Fruit fly (Drosophila melanogaster) whole organism, embryonic: ENCODE measurements around the gene CG34107.

ENCODE experiments used
- CG10267 ChIP-seq: fragments of 200-800 bp; sonication (Bioruptor generic); optimal IDR thresholded peaks from 2 replicates; lab custom pipeline; 2018; ENCODE audit warnings: missing biosample characterization, mild to moderate bottlenecking, missing genetic modification characterization, moderate library complexity
- CG10565 ChIP-seq: fragments of 200-800 bp; sonication (Bioruptor generic); optimal IDR thresholded peaks from 3 replicates; lab custom pipeline; 2016; ENCODE audit warnings: missing biosample characterization, mild to moderate bottlenecking, missing genetic modification characterization
- CG10959 ChIP-seq: fragments of 200-800 bp; sonication (Bioruptor generic); IDR thresholded peaks from 2 replicates; pipeline ENCODE4 v1.3.6; 2022; ENCODE audit warnings: missing biosample characterization, missing genetic modification characterization
- CG11085 ChIP-seq: fragments of 200-800 bp; sonication (Bioruptor generic); IDR thresholded peaks from 2 replicates; pipeline ENCODE4 v1.3.6; 2022; ENCODE audit warnings: missing biosample characterization, missing genetic modification characterization
- CG11723 ChIP-seq: fragments of 200-800 bp; sonication (Bioruptor generic); optimal IDR thresholded peaks from 2 replicates; lab custom pipeline; 2017; ENCODE audit warnings: missing biosample characterization, mild to moderate bottlenecking, missing genetic modification characterization
- CG13123 ChIP-seq: fragments of 200-800 bp; sonication (Bioruptor generic); optimal IDR thresholded peaks from 2 replicates; lab custom pipeline; 2016; ENCODE audit warnings: missing biosample characterization, missing genetic modification characterization
- CG17612 ChIP-seq: fragments of 200-800 bp; sonication (Bioruptor generic); IDR thresholded peaks from 2 replicates; pipeline ENCODE4 v1.3.6; 2022; ENCODE audit warnings: missing biosample characterization, missing genetic modification characterization
- CG2199 ChIP-seq: fragments of 200-800 bp; sonication (Bioruptor generic); IDR thresholded peaks from 3 replicates; pipeline ENCODE4 v1.3.6; 2022; ENCODE audit warnings: missing biosample characterization, missing genetic modification characterization
- CG2202 ChIP-seq: fragments of 200-800 bp; sonication (Bioruptor generic); optimal IDR thresholded peaks from 2 replicates; lab custom pipeline; 2018; ENCODE audit warnings: missing biosample characterization, mild to moderate bottlenecking, missing genetic modification characterization
- CG2712 ChIP-seq: fragments of 200-800 bp; optimal IDR thresholded peaks from 3 replicates; lab custom pipeline; 2019; ENCODE audit warnings: missing biosample characterization, mild to moderate bottlenecking, missing genetic modification characterization, moderate library complexity
- CG2875 ChIP-seq: fragments of 200-800 bp; sonication (Bioruptor generic); optimal IDR thresholded peaks from 2 replicates; lab custom pipeline; 2017; ENCODE audit warnings: missing biosample characterization, mild to moderate bottlenecking, missing genetic modification characterization, missing genetic modification reagents
- CG30020 ChIP-seq: fragments of 200-800 bp; optimal IDR thresholded peaks from 2 replicates; lab custom pipeline; 2019; ENCODE audit warnings: missing biosample characterization, mild to moderate bottlenecking, missing genetic modification characterization, moderate library complexity
- CG31365 ChIP-seq: fragments of 200-800 bp; sonication (Bioruptor generic); optimal IDR thresholded peaks from 2 replicates; lab custom pipeline; 2018; ENCODE audit warnings: missing biosample characterization, mild to moderate bottlenecking, missing genetic modification characterization
- CG34376 ChIP-seq: fragments of 200-800 bp; sonication (Bioruptor generic); optimal IDR thresholded peaks from 2 replicates; lab custom pipeline; 2018; ENCODE audit warnings: missing biosample characterization, mild to moderate bottlenecking, missing genetic modification characterization
- CG3995 ChIP-seq: fragments of 200-800 bp; sonication (Bioruptor generic); optimal IDR thresholded peaks from 3 replicates; lab custom pipeline; 2016; ENCODE audit warnings: missing biosample characterization, missing genetic modification characterization
- CG43689 ChIP-seq: fragments of 200-800 bp; sonication (Bioruptor generic); IDR thresholded peaks from 2 replicates; pipeline ENCODE4 v1.3.6; 2022; ENCODE audit warnings: missing biosample characterization, missing genetic modification characterization
- CG5245 ChIP-seq: fragments of 200-800 bp; sonication (Bioruptor generic); optimal IDR thresholded peaks from 3 replicates; lab custom pipeline; 2016; ENCODE audit warnings: missing biosample characterization, missing genetic modification characterization
- CG7357 ChIP-seq: fragments of 200-800 bp; sonication (Bioruptor generic); IDR thresholded peaks from 3 replicates; pipeline ENCODE4 v1.3.6; 2022; ENCODE audit warnings: missing biosample characterization, missing genetic modification characterization
- CG8281 ChIP-seq: fragments of 200-800 bp; sonication (Bioruptor generic); optimal IDR thresholded peaks from 2 replicates; lab custom pipeline; 2018; ENCODE audit warnings: missing biosample characterization, mild to moderate bottlenecking, missing genetic modification characterization, moderate library complexity
- CG9817 ChIP-seq: fragments of 200-800 bp; sonication (Bioruptor generic); optimal IDR thresholded peaks from 2 replicates; lab custom pipeline; 2018; ENCODE audit warnings: missing biosample characterization, mild to moderate bottlenecking, missing genetic modification characterization, moderate library complexity
- CoRest ChIP-seq: fragments of 200-800 bp; sonication (Bioruptor generic); optimal IDR thresholded peaks from 3 replicates; lab custom pipeline; 2018; ENCODE audit warnings: missing biosample characterization, mild to moderate bottlenecking, missing genetic modification characterization, moderate library complexity
- E2f2 ChIP-seq: fragments of 200-800 bp; sonication (Bioruptor generic); IDR thresholded peaks from 2 replicates; pipeline ENCODE4 v1.3.6; 2022; ENCODE audit warnings: missing biosample characterization, missing genetic modification characterization
- HLH54F ChIP-seq: fragments of 200-800 bp; sonication (Bioruptor generic); optimal IDR thresholded peaks from 3 replicates; lab custom pipeline; 2016; ENCODE audit warnings: missing biosample characterization, missing genetic modification characterization
- Hey ChIP-seq: fragments of 200-800 bp; sonication (Bioruptor generic); optimal IDR thresholded peaks from 3 replicates; lab custom pipeline; 2018; ENCODE audit warnings: missing biosample characterization, mild to moderate bottlenecking, missing genetic modification characterization
- Hr78 ChIP-seq, 2 experiments: fragments of 200-800 bp in 1 of 2; fragments of >200 bp in 1 of 2; sonication (Bioruptor generic) in 1 of 2; optimal IDR thresholded peaks; 2 replicates each; lab custom pipeline; 2017 to 2019; ENCODE audit warnings: missing biosample characterization in 2 of 2, missing genetic modification characterization in 2 of 2, mild to moderate bottlenecking in 1 of 2, moderate library complexity in 1 of 2
- Hsf ChIP-seq: fragments of 200-800 bp; sonication (Bioruptor generic); optimal IDR thresholded peaks from 3 replicates; lab custom pipeline; 2016; ENCODE audit warnings: missing biosample characterization, missing genetic modification characterization
- Kr ChIP-seq: fragments of 200-800 bp; sonication (Bioruptor generic); optimal IDR thresholded peaks from 2 replicates; lab custom pipeline; 2017; ENCODE audit warnings: missing biosample characterization, mild to moderate bottlenecking, missing genetic modification characterization
- Lim3 ChIP-seq: fragments of 200-800 bp; sonication (Bioruptor generic); IDR thresholded peaks from 2 replicates; pipeline ENCODE4 v1.3.6; 2022; ENCODE audit warnings: missing biosample characterization, missing genetic modification characterization
- MESR4 ChIP-seq: fragments of 200-800 bp; sonication (Bioruptor generic); optimal IDR thresholded peaks from 2 replicates; lab custom pipeline; 2018; ENCODE audit warnings: missing biosample characterization, mild to moderate bottlenecking, missing genetic modification characterization, moderate library complexity
- Max ChIP-seq: fragments of 200-800 bp; sonication (Bioruptor generic); optimal IDR thresholded peaks from 2 replicates; lab custom pipeline; 2016; ENCODE audit warnings: missing biosample characterization, mild to moderate bottlenecking, missing genetic modification characterization
- Mes4 ChIP-seq: fragments of 200-800 bp; sonication (Bioruptor generic); optimal IDR thresholded peaks from 2 replicates; lab custom pipeline; 2016; ENCODE audit warnings: missing biosample characterization, missing genetic modification characterization
- Neu2 ChIP-seq: fragments of 200-800 bp; sonication (Bioruptor generic); optimal IDR thresholded peaks from 3 replicates; lab custom pipeline; 2016; ENCODE audit warnings: missing biosample characterization, missing genetic modification characterization, borderline replicate concordance
- Optix ChIP-seq: fragments of 200-800 bp; sonication (Bioruptor generic); IDR thresholded peaks from 3 replicates; pipeline ENCODE4 v1.3.6; 2022; ENCODE audit warnings: missing biosample characterization, missing genetic modification characterization
- Stat92E ChIP-seq, 3 experiments: fragments of >200 bp in 2 of 3; fragments of 200-800 bp in 1 of 3; sonication (Bioruptor generic) in 1 of 3; optimal IDR thresholded peaks; 2 replicates each; lab custom pipeline; 2017 to 2019; ENCODE audit warnings: missing biosample characterization in 3 of 3, missing genetic modification characterization in 3 of 3, mild to moderate bottlenecking in 1 of 3, moderate library complexity in 1 of 3
- al ChIP-seq: fragments of 200-800 bp; sonication (Bioruptor generic); IDR thresholded peaks from 2 replicates; pipeline ENCODE4 v1.3.6; 2022; ENCODE audit warnings: missing biosample characterization, missing genetic modification characterization
- ato ChIP-seq: fragments of 200-800 bp; sonication (Bioruptor generic); IDR thresholded peaks from 2 replicates; pipeline ENCODE4 v1.3.6; 2022; ENCODE audit warnings: missing biosample characterization, missing genetic modification characterization; ENCODE audit not compliant: partially characterized antibody
- br ChIP-seq: fragments of >200 bp; optimal IDR thresholded peaks from 2 replicates; lab custom pipeline; 2017
- corto ChIP-seq: fragments of 200-800 bp; sonication (Bioruptor generic); optimal IDR thresholded peaks from 2 replicates; lab custom pipeline; 2016; ENCODE audit warnings: missing biosample characterization, mild to moderate bottlenecking, missing genetic modification characterization, moderate library complexity
- ham ChIP-seq: fragments of 200-800 bp; sonication (Bioruptor generic); IDR thresholded peaks from 2 replicates; pipeline ENCODE4 v1.3.6; 2022; ENCODE audit warnings: missing biosample characterization, missing genetic modification characterization
- hb ChIP-seq: fragments of 200-800 bp; sonication (Bioruptor generic); IDR thresholded peaks from 3 replicates; pipeline ENCODE4 v1.3.6; 2022; ENCODE audit warnings: missing biosample characterization, missing genetic modification characterization; ENCODE audit not compliant: partially characterized antibody
- lab ChIP-seq: fragments of 200-800 bp; sonication (Bioruptor generic); optimal IDR thresholded peaks from 3 replicates; lab custom pipeline; 2017; ENCODE audit warnings: missing biosample characterization, missing genetic modification characterization, mild to moderate bottlenecking, moderate library complexity, missing genetic modification reagents
- lmd ChIP-seq: fragments of 200-800 bp; sonication (Bioruptor generic); IDR thresholded peaks from 2 replicates; pipeline ENCODE4 v1.3.6; 2022; ENCODE audit warnings: missing biosample characterization, missing genetic modification characterization
- pum ChIP-seq: fragments of 200-800 bp; sonication (Bioruptor generic); optimal IDR thresholded peaks from 2 replicates; lab custom pipeline; 2016; ENCODE audit warnings: missing biosample characterization, missing genetic modification characterization
- scrt ChIP-seq: fragments of 200-800 bp; sonication (Bioruptor generic); optimal IDR thresholded peaks from 2 replicates; lab custom pipeline; 2018; ENCODE audit warnings: missing biosample characterization, mild to moderate bottlenecking, missing genetic modification characterization, moderate library complexity
- shn ChIP-seq: fragments of 200-800 bp; sonication (Bioruptor generic); optimal IDR thresholded peaks from 3 replicates; lab custom pipeline; 2016; ENCODE audit warnings: missing biosample characterization, missing genetic modification characterization
- slbo ChIP-seq: fragments of 200-800 bp; sonication (Bioruptor generic); IDR thresholded peaks from 2 replicates; pipeline ENCODE4 v1.3.6; 2022; ENCODE audit warnings: missing biosample characterization, missing genetic modification characterization
- vfl ChIP-seq: fragments of 200-800 bp; sonication (Bioruptor generic); optimal IDR thresholded peaks from 2 replicates; lab custom pipeline; 2016; ENCODE audit warnings: missing biosample characterization, missing genetic modification characterization
- wor ChIP-seq: fragments of 200-800 bp; sonication (Bioruptor generic); IDR thresholded peaks from 2 replicates; pipeline ENCODE4 v1.3.6; 2022; ENCODE audit warnings: missing biosample characterization, missing genetic modification characterization
- zen2 ChIP-seq: fragments of 200-800 bp; sonication (Bioruptor generic); IDR thresholded peaks from 3 replicates; pipeline ENCODE4 v1.3.6; 2022; ENCODE audit warnings: missing biosample characterization, missing genetic modification characterization; ENCODE audit not compliant: partially characterized antibody
- zfh2 ChIP-seq: fragments of 200-800 bp; sonication (Bioruptor generic); optimal IDR thresholded peaks from 2 replicates; lab custom pipeline; 2016; ENCODE audit warnings: missing biosample characterization, missing genetic modification characterization

CG34107 gene

DNA sequence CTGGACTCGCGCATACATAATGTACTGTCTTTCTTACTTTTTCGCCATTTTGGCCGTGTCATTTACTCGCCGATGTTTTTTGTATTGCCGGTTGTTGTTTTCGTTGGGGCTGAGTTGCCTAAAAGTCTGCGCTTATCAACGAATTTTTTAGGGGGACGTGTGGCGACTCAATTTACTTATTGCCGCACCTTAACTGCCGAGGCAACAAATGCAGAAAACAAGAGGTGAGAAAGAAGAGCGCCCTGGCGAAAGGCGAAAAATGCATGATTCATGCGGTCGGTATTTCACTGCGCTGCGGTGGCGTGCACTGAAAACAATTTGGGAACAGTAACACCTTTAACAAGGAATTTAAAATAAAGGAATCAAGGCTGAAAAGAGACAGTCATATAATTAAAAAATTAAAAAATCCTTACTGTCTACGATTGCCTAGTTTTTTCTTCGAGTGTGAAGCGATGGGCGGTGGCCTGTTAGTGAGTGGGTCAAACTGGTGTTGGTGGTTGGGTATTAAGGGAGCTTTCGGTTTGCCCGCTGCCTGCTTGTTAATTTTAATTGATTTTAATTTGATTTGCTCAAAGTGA lies 44.2 kb downstream of the CG34107 start (continued):
- TF ChIP-seq wor (peak; percentile 73), HLH54F (GFP tag; lab: Kevin White, UChicago) (peak; percentile 21), lab (GFP tag; lab: Kevin White, UChicago) (peak; percentile 83), Max (GFP tag; lab: Kevin White, UChicago) (peak; percentile 47), al (GFP tag; lab: Robert Waterston, UW) (peak; percentile 60), CG2202 (tag; lab: Kevin White, UChicago) (no peak), Hsf (GFP tag; lab: Kevin White, UChicago) (peak; percentile 62), Optix (peak; percentile 65; the same call in 2 of the 3 replicates), Neu2 (GFP tag; lab: Kevin White, UChicago) (no peak), CG2712 (tag; lab: Kevin White, UChicago) (peak; percentile 72), ham (peak; percentile 56; the same call in 1 of the 2 replicates), pum (GFP tag; lab: Kevin White, UChicago) (peak; percentile 42), CoRest (peak; percentile 42), Stat92E (GFP tag; optimal IDR thresholded peaks at IDR 0.05; lab: Kevin White, UChicago) (no peak), shn (GFP tag; lab: Kevin White, UChicago) (peak; percentile 28), CG10267 (tag; lab: Kevin White, UChicago) (no peak), CG17612 (GFP tag; lab: Robert Waterston, UW) (0 out of 2 replicates have a peak, but pooled peaks have one; percentile 9), MESR4 (GFP tag; lab: Kevin White, UChicago) (no peak), corto (GFP tag; lab: Kevin White, UChicago) (peak; percentile 40), CG5245 (GFP tag; lab: Kevin White, UChicago) (peak; percentile 50), CG43689 (GFP tag; lab: Robert Waterston, UW) (peak; percentile 54; the same call in 1 of the 2 replicates), CG2199 (GFP tag; lab: Robert Waterston, UW) (no peak), scrt (GFP tag; lab: Kevin White, UChicago) (peak; percentile 30), CG2875 (GFP tag; lab: Kevin White, UChicago) (peak; percentile 62), zen2 (no peak), zfh2 (GFP tag; lab: Kevin White, UChicago) (peak; percentile 41), ato (GFP tag; lab: Robert Waterston, UW) (no peak), Mes4 (no peak), lmd (GFP tag; lab: Robert Waterston, UW) (peak; percentile 80), CG9817 (tag; lab: Kevin White, UChicago) (peak; percentile 58), CG11723 (GFP tag; lab: Kevin White, UChicago) (no peak), slbo (GFP tag; lab: Robert Waterston, UW) (peak; percentile 87), Kr (GFP tag; lab: Kevin White, UChicago) (no peak), CG8281 (peak; percentile 4), hb (GFP tag; lab: Robert Waterston, UW) (no peak), CG11085 (GFP tag; lab: Robert Waterston, UW) (peak; percentile 55), CG10565 (GFP tag; lab: Kevin White, UChicago) (no peak), CG10959 (GFP tag; lab: Robert Waterston, UW) (no peak), Hey (tag; lab: Kevin White, UChicago) (peak; percentile 90), br (lab: Kevin White, UChicago) (no peak), CG13123 (GFP tag; lab: Kevin White, UChicago) (no peak), Lim3 (GFP tag; lab: Robert Waterston, UW) (peak; percentile 58; the same call in 1 of the 2 replicates), E2f2 (GFP tag; lab: Robert Waterston, UW) (peak; percentile 29), CG3995 (GFP tag; lab: Kevin White, UChicago) (peak; percentile 12), CG7357 (peak; percentile 60), Hr78 (GFP tag; optimal IDR thresholded peaks at IDR 0.05; lab: Kevin White, UChicago) (no peak), CG31365 (tag; lab: Kevin White, UChicago) (no peak), CG30020 (tag; lab: Kevin White, UChicago) (no peak), vfl (GFP tag; lab: Kevin White, UChicago) (no peak), CG34376 (GFP tag; lab: Kevin White, UChicago) (no peak)
